Worm (Caenorhabditis elegans): Measurements from ENCODE around the gene F43G6.17.

Gene F43G6.17

DNA sequence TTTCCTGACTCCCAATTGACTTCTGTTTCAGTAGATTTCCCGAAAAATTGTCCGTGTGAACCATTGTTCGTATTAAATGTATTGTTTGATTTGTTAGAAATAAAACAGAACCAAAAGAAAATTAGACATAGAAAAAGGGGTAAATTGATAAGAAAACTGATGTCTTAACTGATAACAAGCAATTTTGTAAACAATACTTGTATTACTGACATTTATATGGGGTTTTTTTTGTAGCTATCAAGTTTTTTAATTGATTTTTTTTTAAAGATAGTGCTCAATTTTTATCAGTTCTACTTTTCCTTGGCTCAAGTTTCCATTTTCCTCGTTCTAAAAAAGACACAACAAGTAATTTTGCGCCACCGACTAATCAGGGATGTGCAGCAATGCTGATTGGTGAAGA lies 5.4 kb upstream of the F43G6.17 start:
- no peak for TF ChIP-seq him-1 (tag; optimal IDR thresholded peaks at IDR 0.05)
- no peak for TF ChIP-seq W03F9.2 (tag; optimal IDR thresholded peaks at IDR 0.05)
- no peak for TF ChIP-seq dao-5 (tag; optimal IDR thresholded peaks at IDR 0.05)

DNA sequence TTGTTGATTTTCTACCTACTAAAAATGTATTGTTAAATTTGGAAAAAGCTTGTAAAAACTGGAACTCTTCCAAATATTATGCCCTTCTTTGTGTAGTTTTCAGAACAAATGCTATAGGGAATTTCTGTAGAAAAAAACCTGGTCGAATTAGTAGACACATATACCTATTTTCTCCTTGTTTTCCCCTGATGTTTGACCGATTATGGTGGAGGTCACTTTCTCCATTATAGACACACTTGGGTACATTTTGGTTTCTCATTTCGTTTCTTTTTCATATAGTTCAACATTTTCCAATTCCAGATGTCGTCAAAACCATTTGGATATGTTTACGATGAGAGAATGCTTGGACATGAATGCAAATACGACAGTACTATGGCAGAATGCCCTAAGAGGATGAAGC lies 3.8 kb upstream of the F43G6.17 start, which contains the start of gene hda-5:
hda-5 (plus strand) TSS at position 301 of the 400 bp plus-strand sequence.
- no peak for TF ChIP-seq dao-5 (tag; optimal IDR thresholded peaks at IDR 0.05)
- TF ChIP-seq W03F9.2 (tag; optimal IDR thresholded peaks at IDR 0.05): no peak
- no peak for TF ChIP-seq him-1 (tag; optimal IDR thresholded peaks at IDR 0.05)

DNA sequence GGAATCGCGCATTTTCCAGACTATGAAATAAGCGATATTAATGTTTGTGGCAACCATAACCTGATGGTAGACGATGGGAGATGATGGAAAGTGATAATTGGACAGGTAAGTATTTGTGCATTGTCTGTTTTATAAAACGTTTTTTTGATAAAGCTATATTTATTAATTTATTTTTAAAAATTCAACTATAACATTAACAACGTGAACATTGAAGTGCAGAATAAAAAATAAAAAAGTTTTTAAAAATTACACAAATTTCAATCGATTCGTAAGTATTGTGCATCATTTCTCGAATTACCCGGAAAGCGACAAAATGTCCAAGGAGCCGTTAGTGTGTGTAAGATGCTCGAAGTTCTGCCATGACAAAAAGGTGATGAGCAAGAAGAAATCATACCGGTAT lies 3.7 kb downstream of the F43G6.17 start, which contains the start of gene jmjd-1.1:
jmjd-1.1 (plus strand) TSS at position 301 of the 400 bp plus-strand sequence.
- TF ChIP-seq him-1 (tag; optimal IDR thresholded peaks at IDR 0.05) (no peak), W03F9.2 (tag; optimal IDR thresholded peaks at IDR 0.05) (no peak), dao-5 (tag; optimal IDR thresholded peaks at IDR 0.05) (no peak)

DNA sequence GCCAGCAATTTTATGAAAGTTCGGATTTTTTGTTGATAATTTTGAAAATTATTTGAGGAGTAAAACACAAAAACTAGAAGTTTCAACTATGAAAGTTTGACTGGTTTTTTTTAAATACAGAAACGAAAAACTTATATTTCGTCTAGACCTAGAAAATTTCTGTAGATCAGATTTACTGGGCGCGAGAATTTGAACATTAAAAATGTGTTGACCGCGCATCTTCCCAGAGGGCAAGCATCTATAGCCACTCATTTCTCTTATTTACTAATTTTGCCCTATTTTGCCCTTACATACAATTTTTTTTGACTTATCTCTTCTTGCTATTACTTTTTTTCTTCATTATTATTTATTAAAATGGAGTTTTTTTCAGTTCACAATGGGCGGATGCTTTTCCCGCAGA lies 6.4 kb downstream of the F43G6.17 start, which contains the start of gene F43G6.10:
F43G6.10 (plus strand) TSS at position 371 of the 400 bp plus-strand sequence.
- TF ChIP-seq W03F9.2 (tag; optimal IDR thresholded peaks at IDR 0.05) (no peak), him-1 (tag; optimal IDR thresholded peaks at IDR 0.05) (no peak), dao-5 (tag; optimal IDR thresholded peaks at IDR 0.05) (no peak)

DNA sequence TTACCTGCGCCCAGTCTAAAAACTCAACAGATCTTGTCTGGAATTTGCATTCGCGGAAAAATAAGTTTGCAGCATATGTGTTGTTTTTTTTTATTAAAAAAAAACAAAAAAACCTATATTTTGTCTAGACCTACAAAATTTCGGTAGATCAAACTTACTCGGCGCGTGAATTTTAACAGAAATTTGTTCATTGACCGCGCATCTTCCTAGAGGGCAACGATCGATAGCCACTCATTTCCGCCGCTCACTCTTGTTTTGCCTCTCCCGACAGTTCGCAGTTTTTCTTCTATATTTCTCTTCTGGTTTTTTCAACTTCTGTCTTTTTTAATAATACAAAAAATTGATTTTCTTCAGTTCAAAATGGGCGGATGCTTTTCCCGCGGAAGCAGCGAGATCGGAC lies 7.9 kb downstream of the F43G6.17 start, which contains the start of gene F43G6.7:
F43G6.7 (plus strand) TSS at position 355 of the 400 bp plus-strand sequence.
- TF ChIP-seq dao-5 (tag; optimal IDR thresholded peaks at IDR 0.05): no peak
- no peak for TF ChIP-seq W03F9.2 (tag; optimal IDR thresholded peaks at IDR 0.05)
- TF ChIP-seq him-1 (tag; optimal IDR thresholded peaks at IDR 0.05): no peak

DNA sequence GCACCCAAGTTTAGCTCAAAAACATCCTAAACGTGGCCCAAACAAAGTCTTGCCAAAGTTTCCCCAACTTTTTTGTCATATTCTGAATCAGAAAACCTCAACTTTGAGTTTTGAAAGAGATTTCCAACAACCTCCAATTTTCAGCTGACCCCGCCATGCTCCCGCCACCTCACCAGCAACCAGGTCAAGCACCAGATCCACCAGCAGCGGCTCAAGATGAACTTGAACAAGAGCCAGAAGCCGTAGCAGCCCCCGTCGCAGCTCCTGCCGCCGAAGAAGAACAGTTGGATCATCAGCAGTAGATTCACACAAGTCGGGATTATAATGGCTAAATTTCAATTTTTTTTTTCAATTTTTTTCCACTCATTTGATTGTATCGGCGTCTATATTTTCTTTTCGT lies 8.7 kb downstream of the F43G6.17 start:
- no peak for TF ChIP-seq him-1 (tag; optimal IDR thresholded peaks at IDR 0.05)
- no peak for TF ChIP-seq dao-5 (tag; optimal IDR thresholded peaks at IDR 0.05)
- TF ChIP-seq W03F9.2 (tag; optimal IDR thresholded peaks at IDR 0.05): no peak

DNA sequence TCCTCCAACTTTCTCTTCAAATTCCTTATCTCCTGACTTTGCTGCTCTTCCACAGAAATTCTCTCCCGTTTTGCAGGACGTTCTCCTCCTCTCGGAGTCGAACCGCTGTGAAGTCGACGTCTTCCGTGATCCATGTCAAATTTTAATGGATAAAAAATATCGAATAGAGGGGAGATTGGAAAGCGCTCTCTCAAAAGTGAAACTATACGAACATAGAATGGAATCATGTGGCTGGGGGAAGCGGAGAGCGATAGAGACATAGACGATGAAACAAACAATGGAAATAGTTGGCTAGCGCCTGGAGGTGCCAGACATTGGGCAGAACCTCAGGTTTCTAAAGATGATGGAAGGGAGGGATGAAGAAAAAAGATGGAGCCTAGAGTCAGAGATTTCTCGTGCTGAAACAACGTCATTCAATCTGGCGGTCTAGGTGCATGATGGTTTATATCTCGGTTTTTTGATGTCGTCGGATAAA lies 11.4 kb downstream of the F43G6.17 start, which contains the start of gene F43G6.8:
F43G6.8 (minus strand) TSS at position 198 of the 475 bp plus-strand sequence.
- TF ChIP-seq dao-5 (tag; optimal IDR thresholded peaks at IDR 0.05) (no peak), W03F9.2 (tag; optimal IDR thresholded peaks at IDR 0.05) (no peak), him-1 (tag; optimal IDR thresholded peaks at IDR 0.05) (no peak)

DNA sequence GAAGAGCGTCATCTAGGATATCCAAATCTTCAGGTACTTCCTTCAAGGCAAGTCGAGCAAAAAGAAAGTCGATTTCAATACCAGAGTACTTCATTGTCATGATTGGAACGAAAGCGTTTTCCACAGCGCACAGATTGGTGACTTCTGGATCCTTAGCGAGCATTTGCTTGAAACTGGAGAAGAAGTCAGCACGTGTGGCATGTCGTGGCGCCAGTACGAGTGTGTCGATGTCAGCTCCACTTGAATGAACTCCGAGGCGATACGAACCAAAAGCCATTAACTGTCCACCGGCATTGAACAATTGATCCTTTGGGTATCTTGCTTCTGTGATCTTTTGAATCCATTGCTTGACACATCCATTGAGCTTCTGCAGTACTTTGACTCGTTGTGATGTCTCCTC lies 13.5 kb downstream of the F43G6.17 start:
- TF ChIP-seq him-1 (tag; optimal IDR thresholded peaks at IDR 0.05): no peak
- no peak for TF ChIP-seq W03F9.2 (tag; optimal IDR thresholded peaks at IDR 0.05)
- no peak for TF ChIP-seq dao-5 (tag; optimal IDR thresholded peaks at IDR 0.05)

DNA sequence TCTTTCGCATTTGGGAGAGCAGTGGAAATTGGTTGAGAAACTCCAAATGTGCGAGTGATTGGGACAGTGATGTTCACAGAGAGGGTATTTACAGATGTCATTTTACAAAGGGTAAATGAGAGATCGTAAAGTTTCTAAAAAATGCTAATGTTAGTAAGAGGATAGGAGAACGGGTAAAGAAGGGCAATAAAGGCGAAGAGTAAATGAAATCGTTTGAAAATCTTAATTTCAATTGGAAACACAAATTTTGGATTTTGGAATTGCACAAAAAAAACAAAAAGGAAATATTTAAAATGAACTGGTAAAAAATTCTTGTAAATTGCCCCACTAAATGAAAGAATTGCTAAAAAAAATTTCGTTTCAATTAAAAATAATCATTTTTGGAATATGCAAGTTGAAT lies 13.9 kb downstream of the F43G6.17 start, which contains the start of gene pap-3:
pap-3 (minus strand) TSS at position 101 of the 400 bp plus-strand sequence.
- TF ChIP-seq W03F9.2 (tag; optimal IDR thresholded peaks at IDR 0.05) (no peak), dao-5 (tag; optimal IDR thresholded peaks at IDR 0.05) (no peak), him-1 (tag; optimal IDR thresholded peaks at IDR 0.05) (no peak)

DNA sequence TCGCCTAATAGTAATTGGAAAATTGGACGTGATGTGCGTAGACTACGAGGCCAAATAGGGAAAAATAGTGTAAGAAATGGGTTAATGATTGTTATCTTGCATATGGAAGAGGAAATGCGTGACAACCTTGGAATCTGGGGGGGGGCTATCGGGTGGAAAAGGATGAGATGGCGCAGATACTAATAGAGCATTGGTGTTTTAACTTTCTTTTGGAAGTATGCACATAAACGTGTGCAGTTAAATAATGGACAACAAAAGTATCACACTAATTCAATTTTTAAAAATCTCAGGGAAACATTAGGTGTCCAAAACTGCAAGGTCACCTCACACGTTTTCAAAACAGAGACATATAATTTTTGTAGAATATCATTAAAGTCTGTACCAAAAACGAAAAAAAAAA lies 17.3 kb downstream of the F43G6.17 start, which contains the start of gene Y6D1A.2:
Y6D1A.2 (minus strand) TSS at position 101 of the 400 bp plus-strand sequence.
- TF ChIP-seq dao-5 (tag; optimal IDR thresholded peaks at IDR 0.05) (no peak), him-1 (tag; optimal IDR thresholded peaks at IDR 0.05) (no peak), W03F9.2 (tag; optimal IDR thresholded peaks at IDR 0.05) (no peak)

DNA sequence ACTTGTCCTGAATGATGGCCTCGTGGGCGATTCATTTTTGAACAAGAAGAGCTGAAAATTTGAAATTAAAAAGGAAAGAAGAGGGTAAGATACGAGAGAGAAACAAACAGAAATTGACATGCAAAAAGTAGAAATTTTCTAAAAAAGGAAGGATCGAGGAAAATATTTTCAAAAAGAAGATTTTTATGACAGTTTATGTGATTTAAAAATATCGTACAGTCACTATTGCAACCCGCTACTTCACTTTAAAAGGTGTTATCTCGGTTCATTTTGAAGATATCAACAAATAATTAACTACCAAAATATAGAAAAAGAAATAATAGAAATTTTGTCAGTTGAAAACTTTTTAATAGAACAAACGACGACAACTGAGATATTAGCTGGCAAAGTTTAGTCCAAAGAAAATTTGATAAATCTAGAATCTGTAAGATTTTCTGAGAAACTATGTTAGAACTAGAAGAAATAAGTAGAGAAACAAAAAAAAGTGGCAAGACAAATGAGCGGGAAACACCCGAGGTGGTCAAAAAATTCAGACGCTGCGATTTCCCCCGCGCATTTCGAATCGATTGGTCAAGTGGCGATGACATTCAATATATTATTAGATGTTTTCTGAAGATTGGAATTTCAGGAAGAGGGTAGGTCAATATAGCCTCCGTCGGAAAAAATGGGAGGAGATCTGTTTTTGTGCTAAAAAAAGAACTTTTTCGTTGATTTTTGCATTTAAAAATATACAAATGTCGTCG lies 21.2 kb downstream of the F43G6.17 start, which contains the start of gene Y6D1A.1:
Y6D1A.1 (minus strand) TSS at position 51 of the 743 bp plus-strand sequence.
- TF ChIP-seq him-1 (tag; optimal IDR thresholded peaks at IDR 0.05) (no peak), W03F9.2 (tag; optimal IDR thresholded peaks at IDR 0.05) (no peak), dao-5 (tag; optimal IDR thresholded peaks at IDR 0.05) (no peak)

DNA sequence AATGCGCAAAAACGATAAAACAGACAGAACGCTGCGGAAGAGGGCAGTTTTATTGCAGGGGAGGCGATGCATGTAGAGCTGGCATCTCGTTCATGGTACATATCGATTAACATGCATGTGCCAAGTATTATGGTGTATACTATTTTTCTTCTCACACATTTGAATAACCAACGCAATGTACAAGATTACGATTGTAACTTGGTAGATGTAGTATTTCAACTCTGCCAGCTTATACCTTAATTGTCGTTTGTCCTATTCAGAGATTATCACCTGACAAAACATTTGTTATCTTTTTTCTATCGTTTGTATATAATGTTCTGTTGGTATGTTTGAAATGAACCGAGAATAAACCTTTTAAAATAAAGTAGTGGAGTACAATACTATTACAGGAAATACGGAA lies 27.4 kb downstream of the F43G6.17 start, which contains the start of gene pes-5:
pes-5 (minus strand) TSS at position 101 of the 400 bp plus-strand sequence.
- TF ChIP-seq W03F9.2 (tag; optimal IDR thresholded peaks at IDR 0.05): no peak
- TF ChIP-seq him-1 (tag; optimal IDR thresholded peaks at IDR 0.05): no peak
- no peak for TF ChIP-seq dao-5 (tag; optimal IDR thresholded peaks at IDR 0.05)

DNA sequence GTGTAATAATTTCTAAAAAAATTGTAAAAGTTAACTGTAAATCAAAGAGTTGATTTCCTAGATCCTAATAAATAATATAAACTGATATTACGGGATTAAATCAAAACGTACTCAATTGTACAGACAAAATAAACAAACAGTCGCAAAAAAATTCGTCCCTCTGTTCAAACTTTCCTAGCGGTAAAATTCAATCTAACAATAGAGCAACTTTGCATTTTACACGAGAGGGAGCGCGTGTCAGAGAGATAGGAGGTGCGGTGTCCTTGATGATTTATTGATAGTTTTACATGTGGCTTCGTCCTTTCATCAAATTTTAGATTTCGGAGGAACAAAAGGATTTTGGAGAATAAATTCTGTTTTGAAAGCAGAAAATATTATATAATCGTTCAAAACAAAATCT lies 28.1 kb downstream of the F43G6.17 start:
- TF ChIP-seq him-1 (tag; optimal IDR thresholded peaks at IDR 0.05) (no peak), W03F9.2 (tag; optimal IDR thresholded peaks at IDR 0.05) (no peak), dao-5 (tag; optimal IDR thresholded peaks at IDR 0.05) (no peak)

DNA sequence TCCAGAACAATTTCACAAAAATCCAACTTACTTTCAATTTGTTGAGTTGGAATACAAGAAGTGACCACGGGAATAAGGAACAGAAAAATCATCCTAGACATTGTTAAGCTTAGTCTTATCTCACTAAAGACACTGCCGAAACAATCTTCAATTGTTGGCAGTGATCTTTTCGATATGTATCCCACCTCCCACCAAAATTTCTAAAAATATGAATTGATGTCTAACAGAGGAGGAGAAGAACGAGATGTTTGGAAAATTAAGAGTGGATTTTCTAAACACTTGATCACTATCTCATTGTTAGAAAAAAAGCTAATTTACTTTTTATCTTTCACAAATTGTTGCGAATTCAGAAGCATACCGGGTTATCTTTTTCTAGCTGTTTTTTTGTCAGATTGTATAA lies 29.9 kb downstream of the F43G6.17 start, which contains the start of gene clec-144:
clec-144 (minus strand) TSS at position 101 of the 400 bp plus-strand sequence.
- TF ChIP-seq W03F9.2 (tag; optimal IDR thresholded peaks at IDR 0.05): no peak
- TF ChIP-seq dao-5 (tag; optimal IDR thresholded peaks at IDR 0.05): no peak
- no peak for TF ChIP-seq him-1 (tag; optimal IDR thresholded peaks at IDR 0.05)
